Fruit fly (Drosophila melanogaster) whole organism, embryonic: Measurements from ENCODE around the gene CG10347.
A peak's percentile ranks its signal among the peaks of the same experiment; 100 is the strongest.

ENCODE experiments used
- CG10209 ChIP-seq: fragments of 200-800 bp; sonication (Bioruptor generic); optimal IDR thresholded peaks from 3 replicates; lab custom pipeline; 2017; ENCODE audit warnings: missing biosample characterization, mild to moderate bottlenecking, missing genetic modification characterization, missing genetic modification reagents
- CG10543 ChIP-seq: fragments of 200-800 bp; sonication (Bioruptor generic); optimal IDR thresholded peaks from 3 replicates; lab custom pipeline; 2017; ENCODE audit warnings: missing biosample characterization, mild to moderate bottlenecking, missing genetic modification characterization, moderate library complexity
- CG11093 ChIP-seq: fragments of 200-800 bp; sonication (Bioruptor generic); IDR thresholded peaks from 3 replicates; pipeline ENCODE4 v1.3.6; 2022; ENCODE audit warnings: missing biosample characterization, missing genetic modification characterization
- CG11456 ChIP-seq: fragments of 200-800 bp; sonication (Bioruptor generic); IDR thresholded peaks from 3 replicates; pipeline ENCODE4 v1.3.6; 2022; ENCODE audit warnings: missing biosample characterization, missing genetic modification characterization
- CG13424 ChIP-seq: fragments of 200-800 bp; sonication (Bioruptor generic); optimal IDR thresholded peaks from 2 replicates; lab custom pipeline; 2019; ENCODE audit warnings: missing biosample characterization, mild to moderate bottlenecking, missing genetic modification characterization, moderate library complexity
- CG14860 ChIP-seq: fragments of 200-800 bp; sonication (Bioruptor generic); IDR thresholded peaks from 3 replicates; pipeline ENCODE4 v1.3.6; 2022; ENCODE audit warnings: missing biosample characterization, missing genetic modification characterization; ENCODE audit not compliant: partially characterized antibody
- CG15514 ChIP-seq: fragments of 200-800 bp; sonication (Bioruptor generic); optimal IDR thresholded peaks from 3 replicates; lab custom pipeline; 2017; ENCODE audit warnings: missing biosample characterization, missing genetic modification characterization, mild to moderate bottlenecking, moderate library complexity, missing genetic modification reagents
- CG17829 ChIP-seq: fragments of 200-800 bp; optimal IDR thresholded peaks from 2 replicates; lab custom pipeline; 2019; ENCODE audit warnings: missing biosample characterization, mild to moderate bottlenecking, missing genetic modification characterization, moderate library complexity
- CG2120 ChIP-seq: fragments of 200-800 bp; sonication (Bioruptor generic); optimal IDR thresholded peaks from 3 replicates; lab custom pipeline; 2016; ENCODE audit warnings: missing biosample characterization, missing genetic modification characterization
- CG2129 ChIP-seq: fragments of 200-800 bp; sonication (Bioruptor generic); IDR thresholded peaks from 2 replicates; pipeline ENCODE4 v1.3.6; 2022; ENCODE audit warnings: missing biosample characterization, missing genetic modification characterization; ENCODE audit not compliant: partially characterized antibody
- CG30431 ChIP-seq: fragments of 200-800 bp; sonication (Bioruptor generic); optimal IDR thresholded peaks from 2 replicates; lab custom pipeline; 2017; ENCODE audit warnings: missing biosample characterization, missing genetic modification characterization
- CG33557 ChIP-seq: fragments of 200-800 bp; sonication (Bioruptor generic); optimal IDR thresholded peaks from 2 replicates; lab custom pipeline; 2019; ENCODE audit warnings: missing biosample characterization, mild to moderate bottlenecking, missing genetic modification characterization, moderate library complexity
- CG4424 ChIP-seq: fragments of 200-800 bp; sonication (Bioruptor generic); optimal IDR thresholded peaks from 3 replicates; lab custom pipeline; 2016; ENCODE audit warnings: missing biosample characterization, missing genetic modification characterization
- CG4730 ChIP-seq: fragments of 200-800 bp; sonication (Bioruptor generic); IDR thresholded peaks from 2 replicates; pipeline ENCODE4 v1.3.6; 2022; ENCODE audit warnings: missing biosample characterization, missing genetic modification characterization
- CG6175 ChIP-seq: fragments of 200-800 bp; sonication (Bioruptor generic); IDR thresholded peaks from 3 replicates; pipeline ENCODE4 v1.3.6; 2022; ENCODE audit warnings: missing biosample characterization, missing genetic modification characterization
- CG7928 ChIP-seq: fragments of 200-800 bp; sonication (Bioruptor generic); optimal IDR thresholded peaks from 2 replicates; lab custom pipeline; 2017; ENCODE audit warnings: missing biosample characterization, mild to moderate bottlenecking, missing genetic modification characterization
- CG8281 ChIP-seq: fragments of 200-800 bp; sonication (Bioruptor generic); optimal IDR thresholded peaks from 2 replicates; lab custom pipeline; 2018; ENCODE audit warnings: missing biosample characterization, mild to moderate bottlenecking, missing genetic modification characterization, moderate library complexity
- CG8944 ChIP-seq: fragments of 200-800 bp; sonication (Bioruptor generic); optimal IDR thresholded peaks from 3 replicates; lab custom pipeline; 2016; ENCODE audit warnings: missing biosample characterization, missing genetic modification characterization
- CG9932 ChIP-seq: fragments of 200-800 bp; sonication (Bioruptor generic); IDR thresholded peaks from 2 replicates; pipeline ENCODE4 v1.3.6; 2022; ENCODE audit warnings: missing biosample characterization, missing genetic modification characterization
- Chrac-16 ChIP-seq: fragments of 200-800 bp; sonication (Bioruptor generic); optimal IDR thresholded peaks from 3 replicates; lab custom pipeline; 2016; ENCODE audit warnings: missing biosample characterization, missing genetic modification characterization
- Dip2 ChIP-seq: fragments of 200-800 bp; sonication (Bioruptor generic); IDR thresholded peaks from 2 replicates; pipeline ENCODE4 v1.3.6; 2022; ENCODE audit warnings: missing biosample characterization, missing genetic modification characterization
- Doc2 ChIP-seq: fragments of 200-800 bp; sonication (Bioruptor generic); IDR thresholded peaks from 2 replicates; pipeline ENCODE4 v1.3.6; 2022; ENCODE audit warnings: missing biosample characterization, missing genetic modification characterization
- Dp ChIP-seq: fragments of 200-800 bp; sonication (Bioruptor generic); optimal IDR thresholded peaks from 2 replicates; lab custom pipeline; 2018; ENCODE audit warnings: missing biosample characterization, mild to moderate bottlenecking, missing genetic modification characterization, moderate library complexity
- E2f1 ChIP-seq: fragments of 200-800 bp; sonication (Bioruptor generic); IDR thresholded peaks from 2 replicates; pipeline ENCODE4 v1.3.6; 2022; ENCODE audit warnings: missing biosample characterization, missing genetic modification characterization
- H2.0 ChIP-seq: fragments of 200-800 bp; sonication (Bioruptor generic); IDR thresholded peaks from 2 replicates; pipeline ENCODE4 v1.3.6; 2022; ENCODE audit warnings: missing biosample characterization, missing genetic modification characterization
- HLH4C ChIP-seq: fragments of 200-800 bp; sonication (Bioruptor generic); IDR thresholded peaks from 3 replicates; pipeline ENCODE4 v1.3.6; 2022; ENCODE audit warnings: missing biosample characterization, missing genetic modification characterization; ENCODE audit not compliant: partially characterized antibody
- Hand ChIP-seq: fragments of 200-800 bp; sonication (Bioruptor generic); optimal IDR thresholded peaks from 2 replicates; lab custom pipeline; 2017; ENCODE audit warnings: mild to moderate bottlenecking, missing biosample characterization, missing genetic modification reagents, missing genetic modification characterization
- Hsf ChIP-seq: fragments of 200-800 bp; sonication (Bioruptor generic); optimal IDR thresholded peaks from 3 replicates; lab custom pipeline; 2016; ENCODE audit warnings: missing biosample characterization, missing genetic modification characterization
- Med ChIP-seq: fragments of 200-800 bp; sonication (Bioruptor generic); peaks from one replicate; lab custom pipeline; 2016; ENCODE audit warnings: missing biosample characterization, missing genetic modification characterization, mild to moderate bottlenecking, inconsistent platforms, moderate library complexity
- Mes4 ChIP-seq: fragments of 200-800 bp; sonication (Bioruptor generic); optimal IDR thresholded peaks from 2 replicates; lab custom pipeline; 2016; ENCODE audit warnings: missing biosample characterization, missing genetic modification characterization
- Oli ChIP-seq: fragments of 200-800 bp; sonication (Bioruptor generic); optimal IDR thresholded peaks from 2 replicates; lab custom pipeline; 2018; ENCODE audit warnings: missing biosample characterization, mild to moderate bottlenecking, missing genetic modification characterization, moderate library complexity
- Rx ChIP-seq: fragments of 200-800 bp; sonication (Bioruptor generic); IDR thresholded peaks from 2 replicates; pipeline ENCODE4 v1.3.6; 2022; ENCODE audit warnings: missing biosample characterization, missing genetic modification characterization
- Sox102F ChIP-seq: fragments of 200-800 bp; sonication (Bioruptor generic); optimal IDR thresholded peaks from 2 replicates; lab custom pipeline; 2018; ENCODE audit warnings: missing biosample characterization, mild to moderate bottlenecking, missing genetic modification characterization, moderate library complexity
- Stat92E ChIP-seq, 3 experiments: fragments of >200 bp in 2 of 3; fragments of 200-800 bp in 1 of 3; sonication (Bioruptor generic) in 1 of 3; optimal IDR thresholded peaks; 2 replicates each; lab custom pipeline; 2017 to 2019; ENCODE audit warnings: missing biosample characterization in 3 of 3, missing genetic modification characterization in 3 of 3, mild to moderate bottlenecking in 1 of 3, moderate library complexity in 1 of 3
- ara ChIP-seq: fragments of 200-800 bp; sonication (Bioruptor generic); IDR thresholded peaks from 2 replicates; pipeline ENCODE4 v1.3.6; 2022; ENCODE audit warnings: missing biosample characterization, missing genetic modification characterization
- caup ChIP-seq: fragments of 200-800 bp; sonication (Bioruptor generic); optimal IDR thresholded peaks from 3 replicates; lab custom pipeline; 2017; ENCODE audit warnings: missing biosample characterization, mild to moderate bottlenecking, missing genetic modification characterization, moderate library complexity; ENCODE audit not compliant: severe bottlenecking
- chn ChIP-seq: fragments of 200-800 bp; sonication (Bioruptor generic); optimal IDR thresholded peaks from 2 replicates; lab custom pipeline; 2016; ENCODE audit warnings: missing biosample characterization, missing genetic modification characterization
- crol ChIP-seq: fragments of 200-800 bp; sonication (Bioruptor generic); IDR thresholded peaks from 2 replicates; pipeline ENCODE4 v1.3.6; 2022; ENCODE audit warnings: missing biosample characterization, missing genetic modification characterization
- dan ChIP-seq: fragments of 200-800 bp; sonication (Bioruptor generic); IDR thresholded peaks from 2 replicates; pipeline ENCODE4 v1.3.6; 2022; ENCODE audit warnings: missing biosample characterization, missing genetic modification characterization
- disco-r ChIP-seq: fragments of 200-800 bp; sonication (Bioruptor generic); optimal IDR thresholded peaks from 2 replicates; lab custom pipeline; 2016; ENCODE audit warnings: missing biosample characterization, missing genetic modification characterization
- dpn ChIP-seq, 2 experiments: fragments of 200-800 bp; sonication (Bioruptor generic); optimal IDR thresholded peaks; 3 replicates each; lab custom pipeline; 2016; ENCODE audit warnings: missing biosample characterization in 2 of 2, missing genetic modification characterization in 2 of 2
- inv ChIP-seq: fragments of 200-800 bp; sonication (Bioruptor generic); IDR thresholded peaks from 2 replicates; pipeline ENCODE4 v1.3.6; 2022; ENCODE audit warnings: missing biosample characterization, missing genetic modification characterization; ENCODE audit not compliant: partially characterized antibody
- jigr1 ChIP-seq: fragments of 200-800 bp; sonication (Bioruptor generic); IDR thresholded peaks from 3 replicates; pipeline ENCODE4 v1.3.6; 2022; ENCODE audit warnings: missing biosample characterization, missing genetic modification characterization
- pho ChIP-seq: fragments of 200-800 bp; sonication (Bioruptor generic); optimal IDR thresholded peaks from 2 replicates; lab custom pipeline; 2016; ENCODE audit warnings: missing biosample characterization, missing genetic modification characterization
- phol ChIP-seq: fragments of 200-800 bp; sonication (Bioruptor generic); optimal IDR thresholded peaks from 3 replicates; lab custom pipeline; 2018; ENCODE audit warnings: missing biosample characterization, mild to moderate bottlenecking, missing genetic modification characterization, moderate library complexity
- pum ChIP-seq: fragments of 200-800 bp; sonication (Bioruptor generic); optimal IDR thresholded peaks from 2 replicates; lab custom pipeline; 2016; ENCODE audit warnings: missing biosample characterization, missing genetic modification characterization
- ro ChIP-seq: fragments of 200-800 bp; sonication (Bioruptor generic); IDR thresholded peaks from 2 replicates; pipeline ENCODE4 v1.3.6; 2022; ENCODE audit warnings: missing biosample characterization, missing genetic modification characterization
- row ChIP-seq: fragments of 200-800 bp; sonication (Bioruptor generic); IDR thresholded peaks from 3 replicates; pipeline ENCODE4 v1.3.6; 2022; ENCODE audit warnings: missing biosample characterization, missing genetic modification characterization
- trem ChIP-seq: fragments of 200-800 bp; optimal IDR thresholded peaks from 3 replicates; lab custom pipeline; 2019; ENCODE audit warnings: missing biosample characterization, mild to moderate bottlenecking, missing genetic modification characterization, moderate library complexity
- wor ChIP-seq: fragments of 200-800 bp; sonication (Bioruptor generic); IDR thresholded peaks from 2 replicates; pipeline ENCODE4 v1.3.6; 2022; ENCODE audit warnings: missing biosample characterization, missing genetic modification characterization

Gene CG10347

dm6 chrX:11823003-11823402 lies 31.7 kb downstream of the CG10347 start (continued):
- no peak for TF ChIP-seq chn (GFP tag; lab: Kevin White, UChicago)
- no peak for TF ChIP-seq CG2129
- TF ChIP-seq CG10543 (GFP tag; lab: Kevin White, UChicago) = no peak
- TF ChIP-seq HLH4C (GFP tag; lab: Robert Waterston, UW) = no peak
- TF ChIP-seq, all 482 proteins: peak for 65

dm6 chrX:11821946-11822345 lies 32.8 kb downstream of the CG10347 start:
- TF ChIP-seq Mes4 (GFP tag; lab: Kevin White, UChicago) = no peak
- no peak for TF ChIP-seq disco-r (GFP tag; lab: Kevin White, UChicago)
- peak; percentile 26 for TF ChIP-seq CG13424
- TF ChIP-seq CG9932 (GFP tag; lab: Robert Waterston, UW) = no peak
- TF ChIP-seq CG14860 (GFP tag; lab: Robert Waterston, UW) = no peak
- no peak for TF ChIP-seq Stat92E (GFP tag; optimal IDR thresholded peaks at IDR 0.05; lab: Kevin White, UChicago)
- no peak for TF ChIP-seq CG4730
- no peak for TF ChIP-seq CG33557 (GFP tag; lab: Kevin White, UChicago)
- no peak for TF ChIP-seq ro (GFP tag; lab: Robert Waterston, UW)
- TF ChIP-seq row (GFP tag; lab: Robert Waterston, UW) = peak; percentile 41; the same call in 2 of the 3 replicates
- no peak for TF ChIP-seq pho (GFP tag; lab: Kevin White, UChicago)
- no peak for TF ChIP-seq trem (tag; lab: Kevin White, UChicago)
- no peak for TF ChIP-seq CG8944 (GFP tag; lab: Kevin White, UChicago)
- TF ChIP-seq Doc2 (GFP tag; lab: Robert Waterston, UW) = no peak
- TF ChIP-seq Med (GFP tag; lab: Kevin White, UChicago) = peak; percentile 74
- TF ChIP-seq E2f1 (GFP tag; lab: Robert Waterston, UW) = 0 out of 2 replicates have a peak, but pooled peaks have one; percentile 23
- no peak for TF ChIP-seq Dp (GFP tag; lab: Kevin White, UChicago)
- TF ChIP-seq Rx (GFP tag; lab: Robert Waterston, UW) = no peak
- no peak for TF ChIP-seq CG30431 (GFP tag; lab: Kevin White, UChicago)
- no peak for TF ChIP-seq wor (GFP tag; lab: Robert Waterston, UW)
- no peak for TF ChIP-seq CG4424
- TF ChIP-seq Chrac-16 (GFP tag; lab: Kevin White, UChicago) = no peak
- TF ChIP-seq Hand (GFP tag; lab: Kevin White, UChicago) = no peak
- no peak for TF ChIP-seq CG6175 (GFP tag; lab: Robert Waterston, UW)
- TF ChIP-seq Hsf = no peak
- TF ChIP-seq Oli (tag; lab: Kevin White, UChicago) = no peak
- TF ChIP-seq CG17829 (tag; lab: Kevin White, UChicago) = peak; percentile 9
- peak; percentile 7 for TF ChIP-seq CG10209 (GFP tag; lab: Kevin White, UChicago)
- no peak for TF ChIP-seq jigr1
- TF ChIP-seq caup (GFP tag; lab: Kevin White, UChicago) = no peak
- 0 out of 3 replicates have a peak, but pooled peaks have one; percentile 38 for TF ChIP-seq CG11456 (GFP tag; lab: Robert Waterston, UW)
- no peak for TF ChIP-seq dan
- TF ChIP-seq CG11093 (GFP tag; lab: Robert Waterston, UW) = no peak
- TF ChIP-seq Dip2 (GFP tag; lab: Robert Waterston, UW) = no peak
- no peak for TF ChIP-seq phol (tag; lab: Kevin White, UChicago)
- TF ChIP-seq inv (GFP tag; lab: Robert Waterston, UW) = no peak
- TF ChIP-seq Sox102F (GFP tag; lab: Kevin White, UChicago) = peak; percentile 1
- TF ChIP-seq ara = no peak
- no peak for TF ChIP-seq CG15514 (GFP tag; lab: Kevin White, UChicago)
- no peak for TF ChIP-seq CG7928 (GFP tag; lab: Kevin White, UChicago)
- TF ChIP-seq CG8281 (tag; lab: Kevin White, UChicago) = no peak
- TF ChIP-seq CG2120 = peak; percentile 7
- TF ChIP-seq H2.0 (GFP tag; lab: Robert Waterston, UW) = no peak
- no peak for TF ChIP-seq dpn (GFP tag; optimal IDR thresholded peaks at IDR 0.05; lab: Kevin White, UChicago)
- TF ChIP-seq pum = no peak
- peak; percentile 64 for TF ChIP-seq crol (GFP tag; lab: Robert Waterston, UW)
